Fruit fly (Drosophila melanogaster): ENCODE data around the gene Abl.

Abl gene

dm6 chr3L:16631844-16632537 lies 15.7 kb downstream of the Abl start:
- TF ChIP-seq psq (optimal IDR thresholded peaks at IDR 0.05) (no peak), Myc (optimal IDR thresholded peaks at IDR 0.05) (no peak), h (optimal IDR thresholded peaks at IDR 0.05) (no peak), Sin3A (optimal IDR thresholded peaks at IDR 0.05) (no peak), ttk (optimal IDR thresholded peaks at IDR 0.05) (no peak), insv (optimal IDR thresholded peaks at IDR 0.05) (no peak)

- TF ChIP-seq insv (optimal IDR thresholded peaks at IDR 0.05), result no peak
- TF ChIP-seq Sin3A (optimal IDR thresholded peaks at IDR 0.05), result no peak
- no peak for TF ChIP-seq h (optimal IDR thresholded peaks at IDR 0.05)
- TF ChIP-seq psq (optimal IDR thresholded peaks at IDR 0.05), result no peak
- no peak for TF ChIP-seq Myc (optimal IDR thresholded peaks at IDR 0.05)
- TF ChIP-seq ttk (optimal IDR thresholded peaks at IDR 0.05), result no peak
Observed at dm6 chr3L:16629793-16630192, 17.9 kb downstream of the Abl start.

- TF ChIP-seq Myc (optimal IDR thresholded peaks at IDR 0.05) (no peak), psq (optimal IDR thresholded peaks at IDR 0.05) (no peak), insv (optimal IDR thresholded peaks at IDR 0.05) (no peak), ttk (optimal IDR thresholded peaks at IDR 0.05) (no peak), Sin3A (optimal IDR thresholded peaks at IDR 0.05) (no peak), h (optimal IDR thresholded peaks at IDR 0.05) (no peak)
Observed at dm6 chr3L:16626199-16626598, 21.5 kb downstream of the Abl start.

DNA sequence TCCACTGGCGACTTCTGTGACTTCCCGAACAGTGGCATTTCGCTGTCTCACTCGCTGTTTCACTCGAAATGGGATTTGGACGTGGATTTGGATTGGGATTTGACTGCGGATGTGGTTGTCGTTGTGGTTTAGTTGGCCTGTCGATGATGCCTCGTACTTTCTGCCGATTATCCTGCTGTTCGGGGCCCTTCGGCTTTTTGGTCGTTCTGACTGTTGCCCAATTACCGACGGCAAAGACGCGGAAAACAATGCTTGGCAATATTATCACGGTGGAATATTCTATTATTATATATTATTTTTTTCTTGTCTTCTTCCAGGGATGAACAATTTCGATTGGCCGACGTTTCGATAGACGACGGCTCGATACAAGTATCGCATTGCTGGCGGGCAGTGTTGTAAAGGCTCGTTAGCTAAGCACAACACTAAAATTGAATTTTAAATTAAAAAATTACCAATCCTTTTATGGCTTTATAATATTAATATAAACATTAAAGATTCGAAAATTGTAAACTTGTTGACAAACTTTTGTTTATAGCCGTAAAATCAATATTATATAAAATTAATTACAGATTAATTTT lies 32.5 kb downstream of the Abl start, which contains the start of gene Mo25:
Mo25 (minus strand) TSS at position 341 of the 578 bp plus-strand sequence.
- TF ChIP-seq ttk (optimal IDR thresholded peaks at IDR 0.05) (no peak), h (optimal IDR thresholded peaks at IDR 0.05) (no peak), Sin3A (optimal IDR thresholded peaks at IDR 0.05) (no peak), Myc (optimal IDR thresholded peaks at IDR 0.05) (no peak), psq (optimal IDR thresholded peaks at IDR 0.05) (no peak), insv (optimal IDR thresholded peaks at IDR 0.05) (no peak)

- TF ChIP-seq Sin3A (optimal IDR thresholded peaks at IDR 0.05), result no peak
- TF ChIP-seq h (optimal IDR thresholded peaks at IDR 0.05), result no peak
- TF ChIP-seq psq (optimal IDR thresholded peaks at IDR 0.05), result no peak
- no peak for TF ChIP-seq Myc (optimal IDR thresholded peaks at IDR 0.05)
- TF ChIP-seq ttk (optimal IDR thresholded peaks at IDR 0.05), result no peak
- TF ChIP-seq insv (optimal IDR thresholded peaks at IDR 0.05), result no peak
Observed at dm6 chr3L:16612972-16613371, 34.7 kb downstream of the Abl start.

- no peak for TF ChIP-seq ttk (optimal IDR thresholded peaks at IDR 0.05)
- TF ChIP-seq insv (optimal IDR thresholded peaks at IDR 0.05), result no peak
- no peak for TF ChIP-seq psq (optimal IDR thresholded peaks at IDR 0.05)
- no peak for TF ChIP-seq h (optimal IDR thresholded peaks at IDR 0.05)
- no peak for TF ChIP-seq Myc (optimal IDR thresholded peaks at IDR 0.05)
- no peak for TF ChIP-seq Sin3A (optimal IDR thresholded peaks at IDR 0.05)
Observed at dm6 chr3L:16612152-16612551, 35.5 kb downstream of the Abl start, which contains the start of gene CG4101. TSS of gene CG4101 (plus strand) at chr3L:16612486.

- TF ChIP-seq ttk (optimal IDR thresholded peaks at IDR 0.05), result no peak
- no peak for TF ChIP-seq Myc (optimal IDR thresholded peaks at IDR 0.05)
Observed at dm6 chr3L:16610201-16610600, 37.5 kb downstream of the Abl start, which contains the start of gene Prosbeta6. TSS of gene Prosbeta6 (minus strand) at chr3L:16610418.

DNA sequence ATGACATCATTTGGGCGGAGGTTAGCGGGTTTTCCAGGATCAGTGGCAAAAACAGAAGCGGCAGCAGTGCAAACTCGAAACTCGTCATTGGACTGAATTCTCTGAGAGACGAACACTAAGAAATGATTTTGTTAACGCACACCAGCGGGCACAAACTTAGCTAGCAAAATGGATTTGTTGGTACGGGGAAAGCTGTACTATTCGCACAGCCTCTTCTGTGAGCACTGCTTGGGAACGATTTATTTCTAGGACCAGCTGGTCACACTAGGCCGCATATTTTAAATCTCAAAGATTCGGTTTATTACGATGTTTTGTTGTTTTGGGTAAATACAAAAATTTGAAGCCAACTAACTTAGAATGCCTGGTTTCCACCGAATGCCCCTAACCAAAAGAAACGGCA lies 38.6 kb downstream of the Abl start, which contains the start of gene CG4098:
CG4098 (minus strand) TSS at position 228 of the 400 bp plus-strand sequence.
- TF ChIP-seq psq (optimal IDR thresholded peaks at IDR 0.05) (no peak), insv (optimal IDR thresholded peaks at IDR 0.05) (no peak), Myc (optimal IDR thresholded peaks at IDR 0.05) (no peak), h (optimal IDR thresholded peaks at IDR 0.05) (no peak), ttk (optimal IDR thresholded peaks at IDR 0.05) (no peak), Sin3A (optimal IDR thresholded peaks at IDR 0.05) (no peak)

- TF ChIP-seq ttk (optimal IDR thresholded peaks at IDR 0.05) (no peak), psq (optimal IDR thresholded peaks at IDR 0.05) (no peak), insv (optimal IDR thresholded peaks at IDR 0.05) (no peak), h (optimal IDR thresholded peaks at IDR 0.05) (no peak), Myc (optimal IDR thresholded peaks at IDR 0.05) (no peak), Sin3A (optimal IDR thresholded peaks at IDR 0.05) (no peak)
Observed at dm6 chr3L:16602736-16603144, 44.9 kb downstream of the Abl start, which contains the start of gene Arts. TSS of gene Arts (plus strand) at chr3L:16602851.

DNA sequence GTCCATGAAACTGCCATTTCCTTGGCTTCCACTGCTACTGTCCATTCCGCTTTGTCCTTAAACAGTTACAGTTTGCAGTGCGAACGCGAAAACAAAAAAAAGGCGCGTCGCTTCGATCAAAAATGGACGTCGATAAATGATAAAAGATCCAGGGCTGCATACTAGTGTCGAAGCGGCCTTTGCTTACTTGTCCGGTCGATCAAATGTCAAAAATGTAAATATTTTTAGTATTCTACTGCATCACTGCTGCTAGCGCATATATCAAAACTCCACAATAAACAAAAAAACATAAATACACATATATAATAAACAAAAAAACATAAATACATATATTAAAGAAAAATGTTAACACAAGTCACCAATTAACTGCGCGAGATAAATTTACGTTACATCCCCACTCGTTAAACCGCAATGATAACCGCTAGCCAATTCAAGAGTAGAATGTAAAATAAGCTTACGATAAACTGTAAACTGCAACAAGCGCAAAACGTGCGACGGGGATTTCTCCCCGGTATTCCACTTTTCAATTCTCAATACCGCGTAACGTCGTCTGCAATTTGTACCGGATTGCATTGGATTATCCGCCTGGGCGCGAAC lies 52.7 kb downstream of the Abl start, which contains the start of the genes spd-2 and Apl:
spd-2 (minus strand) TSS at position 93 of the 597 bp plus-strand sequence.
Apl (plus strand) TSS at position 260 of the 597 bp plus-strand sequence.
- TF ChIP-seq Myc (optimal IDR thresholded peaks at IDR 0.05) (no peak), h (optimal IDR thresholded peaks at IDR 0.05) (no peak), ttk (optimal IDR thresholded peaks at IDR 0.05) (no peak), insv (optimal IDR thresholded peaks at IDR 0.05) (no peak), psq (optimal IDR thresholded peaks at IDR 0.05) (no peak), Sin3A (optimal IDR thresholded peaks at IDR 0.05) (no peak)

dm6 chr3L:16590860-16591259 lies 56.8 kb downstream of the Abl start, which contains the start of gene tra:
TSS of gene tra (minus strand) at chr3L:16591050.
- TF ChIP-seq insv (optimal IDR thresholded peaks at IDR 0.05), result no peak
- no peak for TF ChIP-seq Sin3A (optimal IDR thresholded peaks at IDR 0.05)
- no peak for TF ChIP-seq psq (optimal IDR thresholded peaks at IDR 0.05)
- no peak for TF ChIP-seq Myc (optimal IDR thresholded peaks at IDR 0.05)
- TF ChIP-seq ttk (optimal IDR thresholded peaks at IDR 0.05), result no peak
